Worm (Caenorhabditis elegans) whole organism, late embryonic: ENCODE data around the gene T08B6.4.

Source experiments
- C38D4.7 ChIP-seq: fragments of 200-800 bp; sonication (Bioruptor generic); optimal IDR thresholded peaks from 2 replicates; lab custom pipeline; 2018; ENCODE audit warnings: mild to moderate bottlenecking, missing genetic modification characterization, moderate library complexity, missing compliant biosample characterization
- K02D7.2 ChIP-seq: sonication (generic microtip); optimal IDR thresholded peaks from 2 replicates; lab custom pipeline; 2017; ENCODE audit warnings: mild to moderate bottlenecking, missing genetic modification characterization, missing compliant biosample characterization
- K09A11.1 ChIP-seq: sonication (generic microtip); optimal IDR thresholded peaks from 2 replicates; lab custom pipeline; 2017; ENCODE audit warnings: antibody characterized with exemption, mild to moderate bottlenecking, missing genetic modification characterization, missing compliant biosample characterization; ENCODE audit not compliant: insufficient read depth
- T23F11.4 ChIP-seq: fragments of 200-800 bp; sonication (Bioruptor generic); optimal IDR thresholded peaks from 2 replicates; lab custom pipeline; 2018; ENCODE audit warnings: mild to moderate bottlenecking, missing genetic modification characterization, missing compliant biosample characterization
- Y22D7AL.16 ChIP-seq: sonication (generic microtip); optimal IDR thresholded peaks from 2 replicates; lab custom pipeline; 2016; ENCODE audit warnings: missing genetic modification characterization, missing compliant biosample characterization
- ahr-1 ChIP-seq: sonication (generic microtip); optimal IDR thresholded peaks from 2 replicates; lab custom pipeline; 2016; ENCODE audit warnings: missing genetic modification characterization, missing compliant biosample characterization
- ama-1 ChIP-seq: fragments of 150-350 bp; optimal IDR thresholded peaks from 2 replicates; lab custom pipeline; 2014
- ceh-18 ChIP-seq: sonication (generic microtip); optimal IDR thresholded peaks from 2 replicates; lab custom pipeline; 2016; ENCODE audit warnings: missing genetic modification characterization, missing compliant biosample characterization
- ceh-2 ChIP-seq: sonication (generic microtip); optimal IDR thresholded peaks from 2 replicates; lab custom pipeline; 2016; ENCODE audit warnings: missing genotype, missing genetic modification characterization, missing compliant biosample characterization
- ceh-24 ChIP-seq: sonication (generic microtip); optimal IDR thresholded peaks from 2 replicates; lab custom pipeline; 2016; ENCODE audit warnings: mild to moderate bottlenecking, missing genetic modification characterization, missing compliant biosample characterization
- ceh-30 ChIP-seq: fragments of 150-350 bp; optimal IDR thresholded peaks from 2 replicates; lab custom pipeline; 2014; ENCODE audit warnings: missing biosample characterization, missing genetic modification characterization
- ceh-45 ChIP-seq: fragments of 200-800 bp; sonication (Bioruptor generic); IDR thresholded peaks from 2 replicates; pipeline ENCODE4 v1.3.6; 2022; ENCODE audit warnings: missing genetic modification reagents, missing genetic modification characterization, missing compliant biosample characterization
- ceh-48 ChIP-seq: sonication (generic microtip); optimal IDR thresholded peaks from 2 replicates; lab custom pipeline; 2016; ENCODE audit warnings: missing genetic modification characterization, inconsistent platforms, missing compliant biosample characterization
- ceh-6 ChIP-seq: fragments of 200-800 bp; sonication (Bioruptor generic); optimal IDR thresholded peaks from 2 replicates; lab custom pipeline; 2018; ENCODE audit warnings: mild to moderate bottlenecking, missing genetic modification characterization, missing compliant biosample characterization
- ceh-9 ChIP-seq: sonication (generic microtip); optimal IDR thresholded peaks from 2 replicates; lab custom pipeline; 2016; ENCODE audit warnings: mild to moderate bottlenecking, missing genetic modification characterization, inconsistent platforms, missing compliant biosample characterization
- che-1 ChIP-seq: sonication (generic microtip); optimal IDR thresholded peaks from 2 replicates; lab custom pipeline; 2016; ENCODE audit warnings: mild to moderate bottlenecking, missing genetic modification characterization, missing compliant biosample characterization
- elt-2 ChIP-seq: sonication (generic microtip); optimal IDR thresholded peaks from 2 replicates; lab custom pipeline; 2016; ENCODE audit warnings: missing genetic modification reagents, missing genetic modification characterization, missing compliant biosample characterization
- eyg-1 ChIP-seq: sonication (generic microtip); optimal IDR thresholded peaks from 2 replicates; lab custom pipeline; 2016; ENCODE audit warnings: missing genotype, missing genetic modification characterization, missing compliant biosample characterization
- fkh-10 ChIP-seq: fragments of 150-350 bp; optimal IDR thresholded peaks from 2 replicates; lab custom pipeline; 2014; ENCODE audit warnings: missing biosample characterization, missing genetic modification reagents, missing genetic modification characterization
- hlh-13 ChIP-seq: fragments of 200-800 bp; sonication (Bioruptor generic); optimal IDR thresholded peaks from 2 replicates; lab custom pipeline; 2018; ENCODE audit warnings: mild to moderate bottlenecking, missing genetic modification characterization, missing compliant biosample characterization
- hlh-15 ChIP-seq: sonication (generic microtip); optimal IDR thresholded peaks from 2 replicates; lab custom pipeline; 2016; ENCODE audit warnings: missing genetic modification characterization, missing compliant biosample characterization
- hlh-6 ChIP-seq: sonication (generic microtip); optimal IDR thresholded peaks from 2 replicates; lab custom pipeline; 2016; ENCODE audit warnings: missing genotype, missing genetic modification characterization, missing compliant biosample characterization
- lim-6 ChIP-seq: sonication (generic microtip); optimal IDR thresholded peaks from 2 replicates; lab custom pipeline; 2016; ENCODE audit warnings: missing genetic modification characterization, missing compliant biosample characterization
- lin-11 ChIP-seq: fragments of 200-800 bp; sonication (Bioruptor generic); optimal IDR thresholded peaks from 2 replicates; lab custom pipeline; 2018; ENCODE audit warnings: mild to moderate bottlenecking, missing genetic modification characterization, missing compliant biosample characterization
- madf-2 ChIP-seq: sonication (generic microtip); optimal IDR thresholded peaks from 2 replicates; lab custom pipeline; 2017; ENCODE audit warnings: missing genetic modification characterization, missing compliant biosample characterization
- mec-3 ChIP-seq: sonication (generic microtip); optimal IDR thresholded peaks from 2 replicates; lab custom pipeline; 2016; ENCODE audit warnings: borderline replicate concordance, missing genetic modification characterization, missing compliant biosample characterization
- nhr-11 ChIP-seq: fragments of 150-350 bp; optimal IDR thresholded peaks from 2 replicates; lab custom pipeline; 2014; ENCODE audit warnings: missing biosample characterization, missing genetic modification characterization
- nhr-232 ChIP-seq: sonication (generic microtip); optimal IDR thresholded peaks from 2 replicates; lab custom pipeline; 2016; ENCODE audit warnings: missing genetic modification characterization, missing compliant biosample characterization
- pqm-1 ChIP-seq: sonication (generic microtip); optimal IDR thresholded peaks from 2 replicates; lab custom pipeline; 2016; ENCODE audit warnings: missing genetic modification characterization, missing compliant biosample characterization
- pros-1 ChIP-seq: fragments of 150-350 bp; optimal IDR thresholded peaks from 2 replicates; lab custom pipeline; 2014; ENCODE audit warnings: missing biosample characterization, missing genetic modification reagents, missing genetic modification characterization
- ref-2 ChIP-seq: sonication (generic microtip); optimal IDR thresholded peaks from 2 replicates; lab custom pipeline; 2016; ENCODE audit warnings: missing genetic modification characterization, missing compliant biosample characterization
- sox-2 ChIP-seq: fragments of 200-800 bp; sonication (Bioruptor generic); IDR thresholded peaks from 2 replicates; pipeline ENCODE4 v1.3.6; 2022; ENCODE audit warnings: missing genetic modification reagents, missing genetic modification characterization, missing compliant biosample characterization
- syd-9 ChIP-seq: sonication (generic microtip); optimal IDR thresholded peaks from 2 replicates; lab custom pipeline; 2016; ENCODE audit warnings: mild to moderate bottlenecking, missing genetic modification characterization, moderate library complexity, missing compliant biosample characterization
- tbx-7 ChIP-seq: sonication (generic microtip); optimal IDR thresholded peaks from 2 replicates; lab custom pipeline; 2016; ENCODE audit warnings: missing genotype, missing genetic modification characterization, missing compliant biosample characterization
- unc-3 ChIP-seq, 2 experiments: fragments of 200-800 bp in 1 of 2; sonication (Bioruptor generic) in 1 of 2; sonication (generic microtip) in 1 of 2; conservative IDR thresholded peaks in 1 of 2; optimal IDR thresholded peaks in 1 of 2; 2 replicates each; pipeline versions ENCODE4 v1.3.6 to Lab custom; 2016 to 2022; ENCODE audit warnings: missing compliant biosample characterization in 2 of 2, missing genetic modification characterization in 2 of 2, missing genetic modification reagents in 1 of 2
- unc-42 ChIP-seq: sonication (generic microtip); optimal IDR thresholded peaks from 2 replicates; lab custom pipeline; 2016; ENCODE audit warnings: missing genotype, missing genetic modification characterization, missing compliant biosample characterization
- unc-55 ChIP-seq: sonication (generic microtip); optimal IDR thresholded peaks from 2 replicates; lab custom pipeline; 2017; ENCODE audit warnings: missing biosample characterization, missing genetic modification reagents, missing genetic modification characterization
- zip-5 ChIP-seq: sonication (generic microtip); optimal IDR thresholded peaks from 2 replicates; lab custom pipeline; 2016; ENCODE audit warnings: missing genetic modification characterization, missing compliant biosample characterization
- ztf-16 ChIP-seq: sonication (generic microtip); optimal IDR thresholded peaks from 2 replicates; lab custom pipeline; 2017; ENCODE audit warnings: missing genetic modification characterization, missing compliant biosample characterization

The T08B6.4 gene

ce11 chrIV:4917774-4918173 is 12.3 kb downstream of the T08B6.4 start, which contains the start of gene str-158:
Gene str-158 (plus strand): TSS chrIV:4918074.
- TF ChIP-seq ahr-1 (tag; lab: Kevin White, UChicago) (no peak), ceh-2 (tag; lab: Kevin White, UChicago) (no peak), eyg-1 (no peak), C38D4.7 (GFP tag; lab: Kevin White, UChicago) (no peak), ceh-9 (no peak), zip-5 (tag; lab: Kevin White, UChicago) (no peak), T23F11.4 (GFP tag; lab: Kevin White, UChicago) (no peak), hlh-15 (tag; lab: Kevin White, UChicago) (no peak), ztf-16 (tag; lab: Kevin White, UChicago) (no peak), ceh-6 (GFP tag; lab: Kevin White, UChicago) (no peak), ama-1 (lab: Kevin White, UChicago) (no peak), ref-2 (tag; lab: Kevin White, UChicago) (no peak), che-1 (tag; lab: Kevin White, UChicago) (no peak), pqm-1 (tag; lab: Kevin White, UChicago) (no peak), pros-1 (tag; lab: Kevin White, UChicago) (no peak), ceh-24 (tag; lab: Kevin White, UChicago) (no peak)

ce11 chrIV:4930045-4930444 is 24.6 kb downstream of the T08B6.4 start, which contains the start of gene Y9C9A.8:
Gene Y9C9A.8 (plus strand): TSS chrIV:4930345.
- no peak for TF ChIP-seq ceh-48
- TF ChIP-seq ref-2 (tag; lab: Kevin White, UChicago), result no peak
- no peak for TF ChIP-seq eyg-1
- TF ChIP-seq mec-3, result no peak
- TF ChIP-seq ceh-30, result no peak
- TF ChIP-seq lim-6 (tag; lab: Kevin White, UChicago), result no peak
- no peak for TF ChIP-seq sox-2 (GFP tag; lab: Robert Waterston, UW)
- TF ChIP-seq hlh-13 (GFP tag; lab: Kevin White, UChicago), result no peak
- no peak for TF ChIP-seq K02D7.2 (tag; lab: Kevin White, UChicago)
- no peak for TF ChIP-seq K09A11.1
- TF ChIP-seq che-1 (tag; lab: Kevin White, UChicago), result no peak
- no peak for TF ChIP-seq tbx-7 (tag; lab: Kevin White, UChicago)
- no peak for TF ChIP-seq lin-11 (tag; lab: Kevin White, UChicago)
- no peak for TF ChIP-seq unc-55
- TF ChIP-seq ceh-45 (GFP tag; lab: Robert Waterston, UW), result no peak
- no peak for TF ChIP-seq ceh-18 (tag; lab: Kevin White, UChicago)
- no peak for TF ChIP-seq unc-3 (GFP tag; conservative IDR thresholded peaks at IDR 0.05; lab: Robert Waterston, UW)
- TF ChIP-seq unc-3 (tag; optimal IDR thresholded peaks at IDR 0.05; lab: Kevin White, UChicago), result no peak
- no peak for TF ChIP-seq syd-9 (tag; lab: Kevin White, UChicago)
- no peak for TF ChIP-seq unc-42 (tag; lab: Kevin White, UChicago)
- TF ChIP-seq nhr-232 (tag; lab: Kevin White, UChicago), result no peak

ce11 chrIV:4930754-4931322 is 25.3 kb downstream of the T08B6.4 start:
- TF ChIP-seq elt-2 (tag; lab: Kevin White, UChicago), result peak; percentile 33
- no peak for TF ChIP-seq Y22D7AL.16 (tag; lab: Kevin White, UChicago)
- TF ChIP-seq pqm-1 (tag; lab: Kevin White, UChicago), result no peak
- no peak for TF ChIP-seq pros-1 (tag; lab: Kevin White, UChicago)
- no peak for TF ChIP-seq madf-2 (tag; lab: Kevin White, UChicago)
- no peak for TF ChIP-seq nhr-11 (tag; lab: Kevin White, UChicago)
- no peak for TF ChIP-seq fkh-10 (GFP tag; lab: Kevin White, UChicago)
- no peak for TF ChIP-seq hlh-6 (tag; lab: Kevin White, UChicago)
